Fruit fly (Drosophila melanogaster) whole organism, embryonic: ENCODE results near the gene CG43121.

Experiments used
- Antp ChIP-seq: fragments of 200-800 bp; sonication (Bioruptor generic); optimal IDR thresholded peaks from 3 replicates; lab custom pipeline; 2016; ENCODE audit warnings: missing biosample characterization, missing genetic modification characterization
- Atf3 ChIP-seq: fragments of 200-800 bp; sonication (Bioruptor generic); optimal IDR thresholded peaks from 3 replicates; lab custom pipeline; 2016; ENCODE audit warnings: missing biosample characterization, missing genetic modification characterization
- B-H1 ChIP-seq: fragments of 200-800 bp; sonication (Bioruptor generic); IDR thresholded peaks from 3 replicates; pipeline ENCODE4 v1.3.6; 2022; ENCODE audit warnings: missing biosample characterization, missing genetic modification characterization
- CG11093 ChIP-seq: fragments of 200-800 bp; sonication (Bioruptor generic); IDR thresholded peaks from 3 replicates; pipeline ENCODE4 v1.3.6; 2022; ENCODE audit warnings: missing biosample characterization, missing genetic modification characterization
- CG13424 ChIP-seq: fragments of 200-800 bp; sonication (Bioruptor generic); optimal IDR thresholded peaks from 2 replicates; lab custom pipeline; 2019; ENCODE audit warnings: missing biosample characterization, mild to moderate bottlenecking, missing genetic modification characterization, moderate library complexity
- CG17385 ChIP-seq: fragments of 200-800 bp; sonication (Bioruptor generic); optimal IDR thresholded peaks from 3 replicates; lab custom pipeline; 2018; ENCODE audit warnings: missing biosample characterization, mild to moderate bottlenecking, missing genetic modification characterization
- CG17829 ChIP-seq: fragments of 200-800 bp; optimal IDR thresholded peaks from 2 replicates; lab custom pipeline; 2019; ENCODE audit warnings: missing biosample characterization, mild to moderate bottlenecking, missing genetic modification characterization, moderate library complexity
- CG2202 ChIP-seq: fragments of 200-800 bp; sonication (Bioruptor generic); optimal IDR thresholded peaks from 2 replicates; lab custom pipeline; 2018; ENCODE audit warnings: missing biosample characterization, mild to moderate bottlenecking, missing genetic modification characterization
- CG3163 ChIP-seq: fragments of 200-800 bp; sonication (Bioruptor generic); optimal IDR thresholded peaks from 3 replicates; lab custom pipeline; 2016; ENCODE audit warnings: missing biosample characterization, missing genetic modification characterization
- CG3281 ChIP-seq: fragments of 200-800 bp; sonication (Bioruptor generic); optimal IDR thresholded peaks from 3 replicates; lab custom pipeline; 2017; ENCODE audit warnings: missing biosample characterization, mild to moderate bottlenecking, missing genetic modification characterization
- CG4360 ChIP-seq: fragments of 200-800 bp; sonication (Bioruptor generic); IDR thresholded peaks from 2 replicates; pipeline ENCODE4 v1.3.6; 2022; ENCODE audit warnings: missing biosample characterization, missing genetic modification characterization
- CG7372 ChIP-seq: fragments of 200-800 bp; sonication (Bioruptor generic); IDR thresholded peaks from 2 replicates; pipeline ENCODE4 v1.3.6; 2022; ENCODE audit warnings: missing biosample characterization, missing genetic modification characterization
- CG8281 ChIP-seq: fragments of 200-800 bp; sonication (Bioruptor generic); optimal IDR thresholded peaks from 2 replicates; lab custom pipeline; 2018; ENCODE audit warnings: missing biosample characterization, mild to moderate bottlenecking, missing genetic modification characterization, moderate library complexity
- CG8359 ChIP-seq: fragments of 200-800 bp; sonication (Bioruptor generic); optimal IDR thresholded peaks from 2 replicates; lab custom pipeline; 2017; ENCODE audit warnings: missing biosample characterization, mild to moderate bottlenecking, missing genetic modification characterization, borderline replicate concordance
- Dip2 ChIP-seq: fragments of 200-800 bp; sonication (Bioruptor generic); IDR thresholded peaks from 2 replicates; pipeline ENCODE4 v1.3.6; 2022; ENCODE audit warnings: missing biosample characterization, missing genetic modification characterization
- Drgx ChIP-seq: fragments of 200-800 bp; sonication (Bioruptor generic); IDR thresholded peaks from 2 replicates; pipeline ENCODE4 v1.3.6; 2022; ENCODE audit warnings: missing biosample characterization, missing genetic modification characterization
- E2f2 ChIP-seq: fragments of 200-800 bp; sonication (Bioruptor generic); IDR thresholded peaks from 2 replicates; pipeline ENCODE4 v1.3.6; 2022; ENCODE audit warnings: missing biosample characterization, missing genetic modification characterization
- Eip74EF ChIP-seq, 2 experiments: fragments of 200-800 bp in 1 of 2; fragments of >200 bp in 1 of 2; sonication (Bioruptor generic) in 1 of 2; optimal IDR thresholded peaks; 2 replicates each; lab custom pipeline; 2017 to 2019; ENCODE audit warnings: missing biosample characterization in 2 of 2, missing genetic modification characterization in 2 of 2, mild to moderate bottlenecking in 1 of 2, moderate library complexity in 1 of 2
- Elba2 ChIP-seq: fragments of 200-800 bp; sonication (Bioruptor generic); optimal IDR thresholded peaks from 3 replicates; lab custom pipeline; 2016; ENCODE audit warnings: missing biosample characterization, missing genetic modification characterization
- Ets97D ChIP-seq: fragments of 200-800 bp; sonication (Bioruptor generic); optimal IDR thresholded peaks from 3 replicates; lab custom pipeline; 2016; ENCODE audit warnings: missing biosample characterization, missing genetic modification characterization
- Hr39 ChIP-seq: fragments of >200 bp; optimal IDR thresholded peaks from 2 replicates; lab custom pipeline; 2017
- Hr78 ChIP-seq, 2 experiments: fragments of 200-800 bp in 1 of 2; fragments of >200 bp in 1 of 2; sonication (Bioruptor generic) in 1 of 2; optimal IDR thresholded peaks; 2 replicates each; lab custom pipeline; 2017 to 2019; ENCODE audit warnings: missing biosample characterization in 2 of 2, missing genetic modification characterization in 2 of 2, mild to moderate bottlenecking in 1 of 2, moderate library complexity in 1 of 2
- Kr ChIP-seq: fragments of 200-800 bp; sonication (Bioruptor generic); optimal IDR thresholded peaks from 2 replicates; lab custom pipeline; 2017; ENCODE audit warnings: missing biosample characterization, mild to moderate bottlenecking, missing genetic modification characterization
- Lhr ChIP-seq: fragments of 200-800 bp; sonication (Bioruptor generic); optimal IDR thresholded peaks from 3 replicates; lab custom pipeline; 2017; ENCODE audit warnings: mild to moderate bottlenecking, missing biosample characterization, missing genetic modification reagents, missing genetic modification characterization
- Lim3 ChIP-seq: fragments of 200-800 bp; sonication (Bioruptor generic); IDR thresholded peaks from 2 replicates; pipeline ENCODE4 v1.3.6; 2022; ENCODE audit warnings: missing biosample characterization, missing genetic modification characterization
- Max ChIP-seq: fragments of 200-800 bp; sonication (Bioruptor generic); optimal IDR thresholded peaks from 2 replicates; lab custom pipeline; 2016; ENCODE audit warnings: missing biosample characterization, mild to moderate bottlenecking, missing genetic modification characterization
- NFAT ChIP-seq: fragments of 200-800 bp; sonication (Bioruptor generic); IDR thresholded peaks from 2 replicates; pipeline ENCODE4 v1.3.6; 2022; ENCODE audit warnings: missing biosample characterization, missing genetic modification characterization
- NfI ChIP-seq: fragments of 200-800 bp; sonication (Bioruptor generic); optimal IDR thresholded peaks from 3 replicates; lab custom pipeline; 2018; ENCODE audit warnings: missing biosample characterization, mild to moderate bottlenecking, missing genetic modification characterization, moderate library complexity
- Tbp ChIP-seq: fragments of >200 bp; optimal IDR thresholded peaks from 2 replicates; lab custom pipeline; 2018; ENCODE audit warnings: missing biosample characterization, missing genetic modification characterization
- Xbp1 ChIP-seq: fragments of 200-800 bp; sonication (Bioruptor generic); optimal IDR thresholded peaks from 3 replicates; lab custom pipeline; 2016; ENCODE audit warnings: missing biosample characterization, mild to moderate bottlenecking, missing genetic modification characterization
- Xrp1 ChIP-seq: fragments of 200-800 bp; sonication (Bioruptor generic); IDR thresholded peaks from 2 replicates; pipeline ENCODE4 v1.3.6; 2022; ENCODE audit warnings: missing biosample characterization, missing genetic modification characterization
- btn ChIP-seq: fragments of 200-800 bp; sonication (Bioruptor generic); optimal IDR thresholded peaks from 2 replicates; lab custom pipeline; 2016; ENCODE audit warnings: missing biosample characterization, missing genetic modification characterization
- ci ChIP-seq: fragments of 200-800 bp; sonication (Bioruptor generic); IDR thresholded peaks from 3 replicates; pipeline ENCODE4 v1.3.6; 2022; ENCODE audit warnings: missing biosample characterization, missing genetic modification characterization
- ewg ChIP-seq: fragments of 200-800 bp; sonication (Bioruptor generic); optimal IDR thresholded peaks from 3 replicates; lab custom pipeline; 2017; ENCODE audit warnings: mild to moderate bottlenecking, missing biosample characterization, missing genetic modification reagents, missing genetic modification characterization
- fd102C ChIP-seq: fragments of 200-800 bp; sonication (Bioruptor generic); optimal IDR thresholded peaks from 2 replicates; lab custom pipeline; 2018; ENCODE audit warnings: missing biosample characterization, mild to moderate bottlenecking, missing genetic modification characterization, moderate library complexity
- gcm2 ChIP-seq: fragments of 200-800 bp; sonication (Bioruptor generic); optimal IDR thresholded peaks from 2 replicates; lab custom pipeline; 2016; ENCODE audit warnings: missing biosample characterization, missing genetic modification characterization
- hb ChIP-seq: fragments of 200-800 bp; sonication (Bioruptor generic); IDR thresholded peaks from 3 replicates; pipeline ENCODE4 v1.3.6; 2022; ENCODE audit warnings: missing biosample characterization, missing genetic modification characterization; ENCODE audit not compliant: partially characterized antibody
- hbn ChIP-seq: fragments of 200-800 bp; sonication (Bioruptor generic); IDR thresholded peaks from 2 replicates; pipeline ENCODE4 v1.3.6; 2022; ENCODE audit warnings: missing biosample characterization, missing genetic modification characterization; ENCODE audit not compliant: partially characterized antibody
- mam ChIP-seq: fragments of 200-800 bp; sonication (Bioruptor generic); optimal IDR thresholded peaks from 3 replicates; lab custom pipeline; 2016; ENCODE audit warnings: missing biosample characterization, missing genetic modification characterization
- pita ChIP-seq: fragments of 200-800 bp; sonication (Bioruptor generic); optimal IDR thresholded peaks from 2 replicates; lab custom pipeline; 2017; ENCODE audit warnings: missing biosample characterization, mild to moderate bottlenecking, missing genetic modification characterization
- pros ChIP-seq: fragments of 200-800 bp; sonication (Bioruptor generic); optimal IDR thresholded peaks from 3 replicates; lab custom pipeline; 2019; ENCODE audit warnings: missing biosample characterization, mild to moderate bottlenecking, missing genetic modification characterization, moderate library complexity
- pum ChIP-seq: fragments of 200-800 bp; sonication (Bioruptor generic); optimal IDR thresholded peaks from 2 replicates; lab custom pipeline; 2016; ENCODE audit warnings: missing biosample characterization, missing genetic modification characterization
- salm ChIP-seq: fragments of 200-800 bp; sonication (Bioruptor generic); optimal IDR thresholded peaks from 2 replicates; lab custom pipeline; 2018; ENCODE audit warnings: missing biosample characterization, mild to moderate bottlenecking, missing genetic modification characterization
- sd ChIP-seq: fragments of 200-800 bp; sonication (Bioruptor generic); optimal IDR thresholded peaks from 3 replicates; lab custom pipeline; 2018; ENCODE audit warnings: missing biosample characterization, mild to moderate bottlenecking, missing genetic modification characterization, moderate library complexity
- sr ChIP-seq: fragments of 200-800 bp; sonication (Bioruptor generic); IDR thresholded peaks from 3 replicates; pipeline ENCODE4 v1.3.6; 2022; ENCODE audit warnings: missing biosample characterization, missing genetic modification characterization
- vfl ChIP-seq: fragments of 200-800 bp; sonication (Bioruptor generic); optimal IDR thresholded peaks from 2 replicates; lab custom pipeline; 2016; ENCODE audit warnings: missing biosample characterization, missing genetic modification characterization
- vnd ChIP-seq: fragments of 200-800 bp; sonication (Bioruptor generic); IDR thresholded peaks from 3 replicates; pipeline ENCODE4 v1.3.6; 2022; ENCODE audit warnings: missing biosample characterization, missing genetic modification characterization; ENCODE audit not compliant: partially characterized antibody
- vvl ChIP-seq: fragments of 200-800 bp; sonication (Bioruptor generic); IDR thresholded peaks from 2 replicates; pipeline ENCODE4 v1.3.6; 2022; ENCODE audit warnings: missing biosample characterization, missing genetic modification characterization
- wor ChIP-seq: fragments of 200-800 bp; sonication (Bioruptor generic); IDR thresholded peaks from 2 replicates; pipeline ENCODE4 v1.3.6; 2022; ENCODE audit warnings: missing biosample characterization, missing genetic modification characterization
- z ChIP-seq: fragments of 200-800 bp; sonication (Bioruptor generic); IDR thresholded peaks from 3 replicates; pipeline ENCODE4 v1.3.6; 2022; ENCODE audit warnings: missing biosample characterization, missing genetic modification characterization

Gene CG43121

dm6 chr3L:14678097-14678679 is 6.0 kb upstream of the CG43121 start, which contains the start of gene CG4914 (continued):
- peak; percentile 60 for TF ChIP-seq CG17385 (GFP tag; lab: Kevin White, UChicago)
- peak; percentile 82 for TF ChIP-seq ci
- TF ChIP-seq pros, result no peak
- TF ChIP-seq Max (GFP tag; lab: Kevin White, UChicago), result peak; percentile 47
- no peak for TF ChIP-seq vnd (GFP tag; lab: Robert Waterston, UW)
- TF ChIP-seq NfI (GFP tag; lab: Kevin White, UChicago), result peak; percentile 55
- TF ChIP-seq Lhr, result peak; percentile 66
- TF ChIP-seq Dip2 (GFP tag; lab: Robert Waterston, UW), result no peak
- no peak; the same call in 1 of the 2 replicates for TF ChIP-seq E2f2 (GFP tag; lab: Robert Waterston, UW)
- peak; percentile 78 for TF ChIP-seq ewg (GFP tag; lab: Kevin White, UChicago)
- TF ChIP-seq mam, result peak; percentile 7
- TF ChIP-seq CG11093 (GFP tag; lab: Robert Waterston, UW), result peak; percentile 68; the same call in 2 of the 3 replicates
- peak; percentile 35 for TF ChIP-seq CG8359
- TF ChIP-seq Lim3 (GFP tag; lab: Robert Waterston, UW), result no peak
- no peak for TF ChIP-seq btn (GFP tag; lab: Kevin White, UChicago)
- TF ChIP-seq Elba2, result no peak
- TF ChIP-seq pita (GFP tag; lab: Kevin White, UChicago), result no peak
- TF ChIP-seq z (GFP tag; lab: Robert Waterston, UW), result 0 out of 3 replicates have a peak, but pooled peaks have one; percentile 32
- TF ChIP-seq CG2202, result peak; percentile 86
- TF ChIP-seq sr (GFP tag; lab: Robert Waterston, UW), result no peak
- TF ChIP-seq sd (tag; lab: Kevin White, UChicago), result peak; percentile 41
- TF ChIP-seq CG3163, result no peak
- peak; percentile 26 for TF ChIP-seq pum (GFP tag; lab: Kevin White, UChicago)
- 0 out of 2 replicates have a peak, but pooled peaks have one; percentile 27 for TF ChIP-seq CG4360 (GFP tag; lab: Robert Waterston, UW)
- no peak for TF ChIP-seq Tbp
- TF ChIP-seq hb (GFP tag; lab: Robert Waterston, UW), result no peak
- TF ChIP-seq NFAT (GFP tag; lab: Robert Waterston, UW), result no peak
- peak; percentile 61 for TF ChIP-seq CG3281 (GFP tag; lab: Kevin White, UChicago)
- TF ChIP-seq fd102C (GFP tag; lab: Kevin White, UChicago), result no peak
- no peak for TF ChIP-seq Antp (GFP tag; lab: Kevin White, UChicago)
- TF ChIP-seq CG17829 (tag; lab: Kevin White, UChicago), result peak; percentile 93
- TF ChIP-seq CG13424 (tag; lab: Kevin White, UChicago), result peak; percentile 83
- peak; percentile 65 for TF ChIP-seq Xbp1 (GFP tag; lab: Kevin White, UChicago)
- TF ChIP-seq Drgx (GFP tag; lab: Robert Waterston, UW), result peak; percentile 54; the same call in 1 of the 2 replicates
- TF ChIP-seq B-H1 (GFP tag; lab: Robert Waterston, UW), result peak; percentile 20; the same call in 1 of the 3 replicates
- TF ChIP-seq CG7372, result 0 out of 2 replicates have a peak, but pooled peaks have one; percentile 22
- peak; percentile 34 for TF ChIP-seq CG8281 (tag; lab: Kevin White, UChicago)
- TF ChIP-seq Atf3 (GFP tag; lab: Kevin White, UChicago), result no peak
- TF ChIP-seq gcm2 (GFP tag; lab: Kevin White, UChicago), result peak; percentile 22
- TF ChIP-seq Eip74EF (GFP tag; optimal IDR thresholded peaks at IDR 0.05; lab: Kevin White, UChicago), result peak in 1 of 2 experiments; percentile 83
- TF ChIP-seq wor (GFP tag; lab: Robert Waterston, UW), result no peak
- peak; percentile 89 for TF ChIP-seq Xrp1 (GFP tag; lab: Robert Waterston, UW)
- TF ChIP-seq Hr39 (lab: Kevin White, UChicago), result no peak
- TF ChIP-seq Hr78 (GFP tag; optimal IDR thresholded peaks at IDR 0.05; lab: Kevin White, UChicago), result peak in 1 of 2 experiments; percentile 77
- no peak for TF ChIP-seq Kr (GFP tag; lab: Kevin White, UChicago)
- TF ChIP-seq Ets97D (GFP tag; lab: Kevin White, UChicago), result no peak
- TF ChIP-seq hbn (GFP tag; lab: Robert Waterston, UW), result no peak
- TF ChIP-seq salm (tag; lab: Kevin White, UChicago), result peak; percentile 29
- TF ChIP-seq vvl (GFP tag; lab: Robert Waterston, UW), result peak; percentile 76
- TF ChIP-seq vfl (GFP tag; lab: Kevin White, UChicago), result no peak
